Fruit fly (Drosophila melanogaster) whole organism, embryonic: Measurements from ENCODE around the gene CG33293.

ENCODE experiments used
- ATbp ChIP-seq: fragments of 200-800 bp; sonication (Bioruptor generic); optimal IDR thresholded peaks from 2 replicates; lab custom pipeline; 2017; ENCODE audit warnings: missing biosample characterization, mild to moderate bottlenecking, missing genetic modification characterization, missing genetic modification reagents
- Atf6 ChIP-seq: fragments of 200-800 bp; sonication (Bioruptor generic); IDR thresholded peaks from 2 replicates; pipeline ENCODE4 v1.3.6; 2022; ENCODE audit warnings: missing biosample characterization, missing genetic modification characterization
- Awh ChIP-seq: fragments of 200-800 bp; sonication (Bioruptor generic); IDR thresholded peaks from 2 replicates; pipeline ENCODE4, ENCODE4 v1.3.6; 2022; ENCODE audit warnings: missing biosample characterization, missing genetic modification characterization
- B-H1 ChIP-seq: fragments of 200-800 bp; sonication (Bioruptor generic); IDR thresholded peaks from 3 replicates; pipeline ENCODE4 v1.3.6; 2022; ENCODE audit warnings: missing biosample characterization, missing genetic modification characterization
- C15 ChIP-seq: fragments of 200-800 bp; sonication (Bioruptor generic); IDR thresholded peaks from 3 replicates; pipeline ENCODE4 v1.3.6; 2022; ENCODE audit warnings: missing biosample characterization, missing genetic modification characterization
- CG12744 ChIP-seq: fragments of 200-800 bp; sonication (Bioruptor generic); optimal IDR thresholded peaks from 2 replicates; lab custom pipeline; 2016; ENCODE audit warnings: missing biosample characterization, missing genetic modification characterization
- CG12769 ChIP-seq: fragments of 200-800 bp; sonication (Bioruptor generic); optimal IDR thresholded peaks from 2 replicates; lab custom pipeline; 2019; ENCODE audit warnings: missing biosample characterization, mild to moderate bottlenecking, missing genetic modification characterization, moderate library complexity
- CG17328 ChIP-seq: fragments of 200-800 bp; sonication (Bioruptor generic); IDR thresholded peaks from 2 replicates; pipeline ENCODE4 v1.3.6; 2022; ENCODE audit warnings: missing biosample characterization, missing genetic modification characterization
- CG18599 ChIP-seq: fragments of 200-800 bp; sonication (Bioruptor generic); optimal IDR thresholded peaks from 3 replicates; lab custom pipeline; 2017; ENCODE audit warnings: missing biosample characterization, missing genetic modification characterization, mild to moderate bottlenecking, moderate library complexity, missing genetic modification reagents
- CG31441 ChIP-seq: fragments of 200-800 bp; sonication (Bioruptor generic); IDR thresholded peaks from 2 replicates; pipeline ENCODE4 v1.3.6; 2022; ENCODE audit warnings: missing biosample characterization, missing genetic modification characterization
- CG34376 ChIP-seq: fragments of 200-800 bp; sonication (Bioruptor generic); optimal IDR thresholded peaks from 2 replicates; lab custom pipeline; 2018; ENCODE audit warnings: missing biosample characterization, mild to moderate bottlenecking, missing genetic modification characterization
- CG34422 ChIP-seq: fragments of 200-800 bp; sonication (Bioruptor generic); IDR thresholded peaks from 3 replicates; pipeline ENCODE4 v1.3.6; 2022; ENCODE audit warnings: missing biosample characterization, missing genetic modification characterization
- CG3995 ChIP-seq: fragments of 200-800 bp; sonication (Bioruptor generic); optimal IDR thresholded peaks from 3 replicates; lab custom pipeline; 2016; ENCODE audit warnings: missing biosample characterization, missing genetic modification characterization
- CG4854 ChIP-seq: fragments of 200-800 bp; sonication (Bioruptor generic); optimal IDR thresholded peaks from 2 replicates; lab custom pipeline; 2016; ENCODE audit warnings: missing biosample characterization, missing genetic modification characterization, inconsistent platforms
- CG6175 ChIP-seq: fragments of 200-800 bp; sonication (Bioruptor generic); IDR thresholded peaks from 3 replicates; pipeline ENCODE4 v1.3.6; 2022; ENCODE audit warnings: missing biosample characterization, missing genetic modification characterization
- CG6654 ChIP-seq: fragments of 200-800 bp; sonication (Bioruptor generic); optimal IDR thresholded peaks from 2 replicates; lab custom pipeline; 2017; ENCODE audit warnings: missing biosample characterization, mild to moderate bottlenecking, missing genetic modification characterization
- CG8290 ChIP-seq, 3 experiments: fragments of 200-800 bp; sonication (Bioruptor generic); optimal IDR thresholded peaks; 2 replicates each; lab custom pipeline; 2016 to 2019; ENCODE audit warnings: missing biosample characterization in 3 of 3, missing genetic modification characterization in 3 of 3, mild to moderate bottlenecking in 2 of 3, moderate library complexity in 1 of 3
- CG8924 ChIP-seq: fragments of 200-800 bp; optimal IDR thresholded peaks from 3 replicates; lab custom pipeline; 2019; ENCODE audit warnings: missing biosample characterization, mild to moderate bottlenecking, missing genetic modification characterization, moderate library complexity
- CG9609 ChIP-seq: fragments of 200-800 bp; sonication (Bioruptor generic); optimal IDR thresholded peaks from 3 replicates; lab custom pipeline; 2016; ENCODE audit warnings: missing biosample characterization, missing genetic modification characterization
- Dref ChIP-seq: fragments of 200-800 bp; sonication (Bioruptor generic); IDR thresholded peaks from 2 replicates; pipeline ENCODE4 v1.3.6; 2022; ENCODE audit warnings: missing biosample characterization, missing genetic modification characterization
- Eip74EF ChIP-seq, 2 experiments: fragments of 200-800 bp in 1 of 2; fragments of >200 bp in 1 of 2; sonication (Bioruptor generic) in 1 of 2; optimal IDR thresholded peaks; 2 replicates each; lab custom pipeline; 2017 to 2019; ENCODE audit warnings: missing biosample characterization in 2 of 2, missing genetic modification characterization in 2 of 2, mild to moderate bottlenecking in 1 of 2, moderate library complexity in 1 of 2
- Gsc ChIP-seq: fragments of 200-800 bp; sonication (Bioruptor generic); IDR thresholded peaks from 2 replicates; pipeline ENCODE4 v1.3.6; 2022; ENCODE audit warnings: missing biosample characterization, missing genetic modification characterization
- Gug ChIP-seq: fragments of 200-800 bp; sonication (Bioruptor generic); IDR thresholded peaks from 4 replicates; pipeline ENCODE4 v1.3.6; 2022; ENCODE audit warnings: missing biosample characterization, missing genetic modification characterization
- Hsf ChIP-seq: fragments of 200-800 bp; sonication (Bioruptor generic); optimal IDR thresholded peaks from 3 replicates; lab custom pipeline; 2016; ENCODE audit warnings: missing biosample characterization, missing genetic modification characterization
- MTF-1 ChIP-seq: fragments of 200-800 bp; sonication (Bioruptor generic); optimal IDR thresholded peaks from 2 replicates; lab custom pipeline; 2018; ENCODE audit warnings: missing biosample characterization, mild to moderate bottlenecking, missing genetic modification characterization, borderline replicate concordance
- NFAT ChIP-seq: fragments of 200-800 bp; sonication (Bioruptor generic); IDR thresholded peaks from 2 replicates; pipeline ENCODE4 v1.3.6; 2022; ENCODE audit warnings: missing biosample characterization, missing genetic modification characterization
- Side ChIP-seq: fragments of 200-800 bp; sonication (Bioruptor generic); optimal IDR thresholded peaks from 2 replicates; lab custom pipeline; 2016; ENCODE audit warnings: missing biosample characterization, missing genetic modification characterization
- Tbp ChIP-seq: fragments of >200 bp; optimal IDR thresholded peaks from 2 replicates; lab custom pipeline; 2018; ENCODE audit warnings: missing biosample characterization, missing genetic modification characterization
- caup ChIP-seq: fragments of 200-800 bp; sonication (Bioruptor generic); optimal IDR thresholded peaks from 3 replicates; lab custom pipeline; 2017; ENCODE audit warnings: missing biosample characterization, mild to moderate bottlenecking, missing genetic modification characterization, moderate library complexity; ENCODE audit not compliant: severe bottlenecking
- chm ChIP-seq: fragments of 200-800 bp; sonication (Bioruptor generic); IDR thresholded peaks from 2 replicates; pipeline ENCODE4 v1.3.6; 2022; ENCODE audit warnings: missing biosample characterization, missing genetic modification characterization
- danr ChIP-seq: fragments of 200-800 bp; sonication (Bioruptor generic); IDR thresholded peaks from 2 replicates; pipeline ENCODE4 v1.3.6; 2022; ENCODE audit warnings: missing biosample characterization, missing genetic modification characterization
- fd64A ChIP-seq: fragments of 200-800 bp; sonication (Bioruptor generic); optimal IDR thresholded peaks from 3 replicates; lab custom pipeline; 2018; ENCODE audit warnings: missing biosample characterization, mild to moderate bottlenecking, missing genetic modification characterization
- gem ChIP-seq: fragments of 200-800 bp; sonication (Bioruptor generic); optimal IDR thresholded peaks from 2 replicates; lab custom pipeline; 2019; ENCODE audit warnings: missing biosample characterization, mild to moderate bottlenecking, missing genetic modification characterization, moderate library complexity
- knrl ChIP-seq: fragments of 200-800 bp; sonication (Bioruptor generic); IDR thresholded peaks from 3 replicates; pipeline ENCODE4 v1.3.6; 2022; ENCODE audit warnings: missing biosample characterization, missing genetic modification characterization; ENCODE audit not compliant: partially characterized antibody
- pho ChIP-seq: fragments of 200-800 bp; sonication (Bioruptor generic); optimal IDR thresholded peaks from 2 replicates; lab custom pipeline; 2016; ENCODE audit warnings: missing biosample characterization, missing genetic modification characterization
- pita ChIP-seq: fragments of 200-800 bp; sonication (Bioruptor generic); optimal IDR thresholded peaks from 2 replicates; lab custom pipeline; 2017; ENCODE audit warnings: missing biosample characterization, mild to moderate bottlenecking, missing genetic modification characterization
- rib ChIP-seq: fragments of 200-800 bp; sonication (Bioruptor generic); IDR thresholded peaks from 2 replicates; pipeline ENCODE4 v1.3.6; 2022; ENCODE audit warnings: missing biosample characterization, missing genetic modification characterization
- sens ChIP-seq: fragments of 200-800 bp; sonication (Bioruptor generic); peaks from one replicate; lab custom pipeline; 2016; ENCODE audit warnings: missing biosample characterization, missing genetic modification characterization
- slbo ChIP-seq: fragments of 200-800 bp; sonication (Bioruptor generic); IDR thresholded peaks from 2 replicates; pipeline ENCODE4 v1.3.6; 2022; ENCODE audit warnings: missing biosample characterization, missing genetic modification characterization
- so ChIP-seq: fragments of 200-800 bp; sonication (Bioruptor generic); IDR thresholded peaks from 3 replicates; pipeline ENCODE4 v1.3.6; 2022; ENCODE audit warnings: missing biosample characterization, missing genetic modification characterization
- ssp ChIP-seq: fragments of 200-800 bp; sonication (Bioruptor generic); IDR thresholded peaks from 2 replicates; pipeline ENCODE4 v1.3.6; 2022; ENCODE audit warnings: missing biosample characterization, missing genetic modification characterization
- stc ChIP-seq: fragments of 200-800 bp; sonication (Bioruptor generic); IDR thresholded peaks from 2 replicates; pipeline ENCODE4 v1.3.6; 2022; ENCODE audit warnings: missing biosample characterization, missing genetic modification characterization

Gene CG33293

dm6 chr3R:5286918-5287636 lies 46.5 kb upstream of the CG33293 start (continued):
- TF ChIP-seq Tbp (GFP tag; lab: Kevin White, UChicago) = no peak
- no peak for TF ChIP-seq stc
- TF ChIP-seq CG8924 (tag; lab: Kevin White, UChicago) = no peak
- no peak for TF ChIP-seq ssp (GFP tag; lab: Robert Waterston, UW)
- TF ChIP-seq Gug (GFP tag; lab: Robert Waterston, UW) = no peak
- no peak for TF ChIP-seq CG12744 (GFP tag; lab: Kevin White, UChicago)
- TF ChIP-seq CG18599 (GFP tag; lab: Kevin White, UChicago) = peak; percentile 27
- no peak for TF ChIP-seq gem (tag; lab: Kevin White, UChicago)
- TF ChIP-seq CG31441 (GFP tag; lab: Robert Waterston, UW) = no peak
- no peak for TF ChIP-seq Atf6 (GFP tag; lab: Robert Waterston, UW)
- peak; percentile 93 for TF ChIP-seq CG3995 (GFP tag; lab: Kevin White, UChicago)
- TF ChIP-seq pho (GFP tag; lab: Kevin White, UChicago) = no peak
- TF ChIP-seq NFAT (GFP tag; lab: Robert Waterston, UW) = peak; percentile 58; the same call in 1 of the 2 replicates
- TF ChIP-seq Eip74EF (GFP tag; optimal IDR thresholded peaks at IDR 0.05; lab: Kevin White, UChicago) = no peak
- no peak for TF ChIP-seq CG6654 (GFP tag; lab: Kevin White, UChicago)
- no peak for TF ChIP-seq knrl (GFP tag; lab: Robert Waterston, UW)
- no peak for TF ChIP-seq CG9609 (GFP tag; lab: Kevin White, UChicago)
- peak; percentile 39; the same call in 1 of the 2 replicates for TF ChIP-seq CG17328
- 0 out of 2 replicates have a peak, but pooled peaks have one; percentile 8 for TF ChIP-seq chm (GFP tag; lab: Robert Waterston, UW)
- peak; percentile 23; the same call in 1 of the 2 replicates for TF ChIP-seq Awh (GFP tag; lab: Robert Waterston, UW)
- no peak for TF ChIP-seq C15 (GFP tag; lab: Robert Waterston, UW)
- TF ChIP-seq Dref (GFP tag; lab: Robert Waterston, UW) = no peak
- peak; percentile 22 for TF ChIP-seq caup (GFP tag; lab: Kevin White, UChicago)
- TF ChIP-seq pita = no peak
- no peak for TF ChIP-seq CG4854
- TF ChIP-seq slbo = peak; percentile 6; the same call in 1 of the 2 replicates
- TF ChIP-seq MTF-1 (GFP tag; lab: Kevin White, UChicago) = no peak
- TF ChIP-seq B-H1 (GFP tag; lab: Robert Waterston, UW) = no peak
- TF ChIP-seq CG12769 = no peak
- TF ChIP-seq danr (GFP tag; lab: Robert Waterston, UW) = no peak
- no peak for TF ChIP-seq fd64A
- TF ChIP-seq rib = no peak
- TF ChIP-seq so (GFP tag; lab: Robert Waterston, UW) = 0 out of 3 replicates have a peak, but pooled peaks have one; percentile 32
- peak; percentile 40 for TF ChIP-seq CG34376
- TF ChIP-seq ATbp = peak; percentile 68
- no peak for TF ChIP-seq CG8290 (GFP tag; optimal IDR thresholded peaks at IDR 0.05; lab: Kevin White, UChicago)
- TF ChIP-seq CG8290 (tag; optimal IDR thresholded peaks at IDR 0.05; lab: Kevin White, UChicago) = peak in 1 of 2 experiments; percentile 12
- peak; percentile 52 for TF ChIP-seq sens (GFP tag; lab: Kevin White, UChicago)
- TF ChIP-seq CG6175 = peak; percentile 77; the same call in 2 of the 3 replicates
- TF ChIP-seq Gsc (GFP tag; lab: Robert Waterston, UW) = no peak
- TF ChIP-seq CG34422 = 0 out of 3 replicates have a peak, but pooled peaks have one; percentile 25
- TF ChIP-seq Side (GFP tag; lab: Kevin White, UChicago) = peak; percentile 2
- no peak for TF ChIP-seq Hsf (GFP tag; lab: Kevin White, UChicago)
